Fruit fly (Drosophila melanogaster) whole organism, embryonic: ENCODE measurements around the gene Nost.

Experiments used
- Asciz ChIP-seq: fragments of 200-800 bp; sonication (Bioruptor generic); optimal IDR thresholded peaks from 2 replicates; lab custom pipeline; 2017; ENCODE audit warnings: missing biosample characterization, mild to moderate bottlenecking, missing genetic modification characterization, missing genetic modification reagents
- Blimp-1 ChIP-seq: fragments of 200-800 bp; sonication (Bioruptor generic); optimal IDR thresholded peaks from 3 replicates; lab custom pipeline; 2018; ENCODE audit warnings: missing biosample characterization, missing genetic modification characterization, mild to moderate bottlenecking, moderate library complexity, missing genetic modification reagents
- CG10543 ChIP-seq: fragments of 200-800 bp; sonication (Bioruptor generic); optimal IDR thresholded peaks from 3 replicates; lab custom pipeline; 2017; ENCODE audit warnings: missing biosample characterization, mild to moderate bottlenecking, missing genetic modification characterization, moderate library complexity
- CG10979 ChIP-seq: fragments of 200-800 bp; sonication (Bioruptor generic); optimal IDR thresholded peaks from 2 replicates; lab custom pipeline; 2018; ENCODE audit warnings: missing biosample characterization, mild to moderate bottlenecking, missing genetic modification characterization, moderate library complexity
- CG11093 ChIP-seq: fragments of 200-800 bp; sonication (Bioruptor generic); IDR thresholded peaks from 3 replicates; pipeline ENCODE4 v1.3.6; 2022; ENCODE audit warnings: missing biosample characterization, missing genetic modification characterization
- CG11247 ChIP-seq: fragments of 200-800 bp; sonication (Bioruptor generic); IDR thresholded peaks from 2 replicates; pipeline ENCODE4 v1.3.6; 2022; ENCODE audit warnings: missing biosample characterization, missing genetic modification characterization
- CG11504 ChIP-seq: fragments of 200-800 bp; sonication (Bioruptor generic); optimal IDR thresholded peaks from 3 replicates; lab custom pipeline; 2019; ENCODE audit warnings: missing biosample characterization, mild to moderate bottlenecking, missing genetic modification characterization, moderate library complexity
- CG11696 ChIP-seq: fragments of 200-800 bp; sonication (Bioruptor generic); IDR thresholded peaks from 2 replicates; pipeline ENCODE4 v1.3.6; 2022; ENCODE audit warnings: missing biosample characterization, missing genetic modification characterization
- CG12219 ChIP-seq: fragments of 200-800 bp; sonication (Bioruptor generic); optimal IDR thresholded peaks from 3 replicates; lab custom pipeline; 2018; ENCODE audit warnings: missing biosample characterization, mild to moderate bottlenecking, missing genetic modification characterization
- CG12236 ChIP-seq: fragments of 200-800 bp; sonication (Bioruptor generic); optimal IDR thresholded peaks from 2 replicates; lab custom pipeline; 2016; ENCODE audit warnings: missing biosample characterization, missing genetic modification characterization
- CG12769 ChIP-seq: fragments of 200-800 bp; sonication (Bioruptor generic); optimal IDR thresholded peaks from 2 replicates; lab custom pipeline; 2019; ENCODE audit warnings: missing biosample characterization, mild to moderate bottlenecking, missing genetic modification characterization, moderate library complexity
- CG12942 ChIP-seq: fragments of 200-800 bp; sonication (Bioruptor generic); optimal IDR thresholded peaks from 3 replicates; lab custom pipeline; 2016; ENCODE audit warnings: missing biosample characterization, missing genetic modification characterization
- CG14050 ChIP-seq: fragments of 200-800 bp; sonication (Bioruptor generic); IDR thresholded peaks from 3 replicates; pipeline ENCODE4 v1.3.6; 2022; ENCODE audit warnings: missing biosample characterization, missing genetic modification characterization
- CG14667 ChIP-seq: fragments of 200-800 bp; sonication (Bioruptor generic); IDR thresholded peaks from 2 replicates; pipeline ENCODE4 v1.3.6; 2022; ENCODE audit warnings: missing biosample characterization, missing genetic modification characterization
- CG15479 ChIP-seq: fragments of 200-800 bp; sonication (Bioruptor generic); optimal IDR thresholded peaks from 3 replicates; lab custom pipeline; 2019; ENCODE audit warnings: missing biosample characterization, mild to moderate bottlenecking, missing genetic modification characterization, moderate library complexity
- CG17359 ChIP-seq: fragments of 200-800 bp; sonication (Bioruptor generic); optimal IDR thresholded peaks from 3 replicates; lab custom pipeline; 2018; ENCODE audit warnings: missing biosample characterization, mild to moderate bottlenecking, missing genetic modification characterization, moderate library complexity
- CG17829 ChIP-seq: fragments of 200-800 bp; optimal IDR thresholded peaks from 2 replicates; lab custom pipeline; 2019; ENCODE audit warnings: missing biosample characterization, mild to moderate bottlenecking, missing genetic modification characterization, moderate library complexity
- CG18011 ChIP-seq: fragments of 200-800 bp; sonication (Bioruptor generic); optimal IDR thresholded peaks from 2 replicates; lab custom pipeline; 2017; ENCODE audit warnings: missing biosample characterization, missing genetic modification characterization, mild to moderate bottlenecking, moderate library complexity, missing genotype
- CG30020 ChIP-seq: fragments of 200-800 bp; optimal IDR thresholded peaks from 2 replicates; lab custom pipeline; 2019; ENCODE audit warnings: missing biosample characterization, mild to moderate bottlenecking, missing genetic modification characterization, moderate library complexity
- CG3407 ChIP-seq: fragments of 200-800 bp; sonication (Bioruptor generic); optimal IDR thresholded peaks from 2 replicates; lab custom pipeline; 2018; ENCODE audit warnings: missing biosample characterization, mild to moderate bottlenecking, missing genetic modification characterization
- CG3995 ChIP-seq: fragments of 200-800 bp; sonication (Bioruptor generic); optimal IDR thresholded peaks from 3 replicates; lab custom pipeline; 2016; ENCODE audit warnings: missing biosample characterization, missing genetic modification characterization
- CG4282 ChIP-seq: fragments of 200-800 bp; sonication (Bioruptor generic); optimal IDR thresholded peaks from 2 replicates; lab custom pipeline; 2016; ENCODE audit warnings: missing biosample characterization, missing genetic modification characterization
- CG4424 ChIP-seq: fragments of 200-800 bp; sonication (Bioruptor generic); optimal IDR thresholded peaks from 3 replicates; lab custom pipeline; 2016; ENCODE audit warnings: missing biosample characterization, missing genetic modification characterization
- CG8281 ChIP-seq: fragments of 200-800 bp; sonication (Bioruptor generic); optimal IDR thresholded peaks from 2 replicates; lab custom pipeline; 2018; ENCODE audit warnings: missing biosample characterization, mild to moderate bottlenecking, missing genetic modification characterization, moderate library complexity
- CG8944 ChIP-seq: fragments of 200-800 bp; sonication (Bioruptor generic); optimal IDR thresholded peaks from 3 replicates; lab custom pipeline; 2016; ENCODE audit warnings: missing biosample characterization, missing genetic modification characterization
- ERR ChIP-seq: fragments of 200-800 bp; sonication (Bioruptor generic); optimal IDR thresholded peaks from 2 replicates; lab custom pipeline; 2016; ENCODE audit warnings: missing biosample characterization, missing genetic modification characterization
- GATAe ChIP-seq: fragments of 200-800 bp; sonication (Bioruptor generic); conservative IDR thresholded peaks from 2 replicates; pipeline ENCODE4 v1.3.6; 2022; ENCODE audit warnings: missing biosample characterization, missing genetic modification characterization
- Gug ChIP-seq: fragments of 200-800 bp; sonication (Bioruptor generic); IDR thresholded peaks from 4 replicates; pipeline ENCODE4 v1.3.6; 2022; ENCODE audit warnings: missing biosample characterization, missing genetic modification characterization
- MBD-R2 ChIP-seq: fragments of 200-800 bp; sonication (Bioruptor generic); IDR thresholded peaks from 2 replicates; pipeline ENCODE4 v1.3.6; 2022; ENCODE audit warnings: missing biosample characterization, missing genetic modification characterization
- Optix ChIP-seq: fragments of 200-800 bp; sonication (Bioruptor generic); IDR thresholded peaks from 3 replicates; pipeline ENCODE4 v1.3.6; 2022; ENCODE audit warnings: missing biosample characterization, missing genetic modification characterization
- Rx ChIP-seq: fragments of 200-800 bp; sonication (Bioruptor generic); IDR thresholded peaks from 2 replicates; pipeline ENCODE4 v1.3.6; 2022; ENCODE audit warnings: missing biosample characterization, missing genetic modification characterization
- Six4 ChIP-seq: fragments of 200-800 bp; sonication (Bioruptor generic); optimal IDR thresholded peaks from 2 replicates; lab custom pipeline; 2016; ENCODE audit warnings: missing biosample characterization, missing genetic modification characterization
- Sox102F ChIP-seq: fragments of 200-800 bp; sonication (Bioruptor generic); optimal IDR thresholded peaks from 2 replicates; lab custom pipeline; 2018; ENCODE audit warnings: missing biosample characterization, mild to moderate bottlenecking, missing genetic modification characterization, moderate library complexity
- Ssrp ChIP-seq: fragments of 200-800 bp; sonication (Bioruptor generic); optimal IDR thresholded peaks from 2 replicates; lab custom pipeline; 2018; ENCODE audit warnings: missing biosample characterization, mild to moderate bottlenecking, missing genetic modification characterization, moderate library complexity
- YL-1 ChIP-seq: fragments of 200-800 bp; sonication (Bioruptor generic); optimal IDR thresholded peaks from 3 replicates; lab custom pipeline; 2017; ENCODE audit warnings: missing biosample characterization, mild to moderate bottlenecking, missing genetic modification characterization
- aop ChIP-seq: fragments of 200-800 bp; sonication (Bioruptor generic); IDR thresholded peaks from 2 replicates; pipeline ENCODE4 v1.3.6; 2022; ENCODE audit warnings: missing biosample characterization, missing genetic modification characterization
- disco-r ChIP-seq: fragments of 200-800 bp; sonication (Bioruptor generic); optimal IDR thresholded peaks from 2 replicates; lab custom pipeline; 2016; ENCODE audit warnings: missing biosample characterization, missing genetic modification characterization
- dpn ChIP-seq, 2 experiments: fragments of 200-800 bp; sonication (Bioruptor generic); optimal IDR thresholded peaks; 3 replicates each; lab custom pipeline; 2016; ENCODE audit warnings: missing biosample characterization in 2 of 2, missing genetic modification characterization in 2 of 2
- en ChIP-seq: fragments of 200-800 bp; sonication (Bioruptor generic); optimal IDR thresholded peaks from 2 replicates; lab custom pipeline; 2016; ENCODE audit warnings: missing biosample characterization, missing genetic modification characterization
- ftz-f1 ChIP-seq: fragments of 200-800 bp; sonication (Bioruptor generic); optimal IDR thresholded peaks from 2 replicates; lab custom pipeline; 2016; ENCODE audit warnings: missing biosample characterization, missing genetic modification characterization
- gce ChIP-seq: fragments of 200-800 bp; sonication (Bioruptor generic); IDR thresholded peaks from 3 replicates; pipeline ENCODE4 v1.3.6; 2022; ENCODE audit warnings: missing biosample characterization, missing genetic modification characterization
- gcm ChIP-seq: fragments of 200-800 bp; sonication (Bioruptor generic); optimal IDR thresholded peaks from 2 replicates; lab custom pipeline; 2019; ENCODE audit warnings: missing biosample characterization, mild to moderate bottlenecking, missing genetic modification characterization, moderate library complexity
- grn ChIP-seq: fragments of 200-800 bp; sonication (Bioruptor generic); optimal IDR thresholded peaks from 3 replicates; lab custom pipeline; 2017; ENCODE audit warnings: missing biosample characterization, missing genetic modification characterization
- kay ChIP-seq: fragments of 200-800 bp; sonication (Bioruptor generic); optimal IDR thresholded peaks from 2 replicates; lab custom pipeline; 2016; ENCODE audit warnings: missing biosample characterization, missing genetic modification characterization
- nom ChIP-seq: fragments of 200-800 bp; sonication (Bioruptor generic); optimal IDR thresholded peaks from 2 replicates; lab custom pipeline; 2017; ENCODE audit warnings: missing biosample characterization, missing genetic modification characterization, mild to moderate bottlenecking, moderate library complexity, missing genetic modification reagents
- stc ChIP-seq: fragments of 200-800 bp; sonication (Bioruptor generic); IDR thresholded peaks from 2 replicates; pipeline ENCODE4 v1.3.6; 2022; ENCODE audit warnings: missing biosample characterization, missing genetic modification characterization
- tup ChIP-seq: fragments of 200-800 bp; sonication (Bioruptor generic); optimal IDR thresholded peaks from 2 replicates; lab custom pipeline; 2016; ENCODE audit warnings: missing biosample characterization, mild to moderate bottlenecking, missing genetic modification characterization, moderate library complexity
- twi ChIP-seq: fragments of 200-800 bp; optimal IDR thresholded peaks from 2 replicates; lab custom pipeline; 2019; ENCODE audit warnings: missing biosample characterization, mild to moderate bottlenecking, missing genetic modification characterization, moderate library complexity
- wor ChIP-seq: fragments of 200-800 bp; sonication (Bioruptor generic); IDR thresholded peaks from 2 replicates; pipeline ENCODE4 v1.3.6; 2022; ENCODE audit warnings: missing biosample characterization, missing genetic modification characterization
- zfh2 ChIP-seq: fragments of 200-800 bp; sonication (Bioruptor generic); optimal IDR thresholded peaks from 2 replicates; lab custom pipeline; 2016; ENCODE audit warnings: missing biosample characterization, missing genetic modification characterization

Gene Nost

DNA sequence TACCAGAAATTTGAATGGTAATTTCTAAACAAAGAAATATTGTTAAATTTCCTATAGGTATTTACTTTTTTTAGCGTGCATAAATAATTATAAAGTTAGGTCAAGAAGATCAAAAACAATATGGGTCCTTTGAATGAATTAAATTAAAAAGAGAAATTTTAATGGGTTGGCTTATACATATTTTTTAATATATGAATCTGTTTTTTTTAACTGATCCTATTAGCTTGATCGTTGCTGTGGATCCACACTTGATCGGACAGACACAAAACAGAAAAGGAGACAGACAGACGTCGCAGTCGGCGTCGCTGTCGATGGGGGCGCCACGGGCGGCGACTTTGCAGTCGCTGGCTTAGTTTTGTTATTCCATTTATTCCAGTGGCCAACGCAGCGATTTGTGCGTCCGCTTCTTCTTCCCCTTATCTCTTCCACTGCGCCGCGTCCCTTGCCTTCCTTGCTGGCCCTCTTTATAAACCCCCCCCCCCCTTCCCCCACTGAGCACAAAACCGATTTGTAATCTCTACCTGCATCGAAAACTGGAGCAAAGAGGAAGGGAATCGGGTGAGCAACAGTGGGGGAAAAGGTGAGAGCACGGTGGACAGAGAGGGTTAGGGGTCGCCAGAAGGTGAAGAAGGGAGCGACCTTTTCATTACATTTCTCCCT is 17.9 kb downstream of the Nost start (continued):
- TF ChIP-seq dpn (GFP tag; optimal IDR thresholded peaks at IDR 0.05; lab: Kevin White, UChicago) = peak in 1 of 2 experiments; percentile 50
- no peak for TF ChIP-seq Rx
- TF ChIP-seq tup = no peak
- peak; percentile 84 for TF ChIP-seq Sox102F
- TF ChIP-seq CG8281 = peak; percentile 48
- peak; percentile 35 for TF ChIP-seq CG30020 (tag; lab: Kevin White, UChicago)
- peak; percentile 60 for TF ChIP-seq Asciz
- no peak for TF ChIP-seq CG11247 (GFP tag; lab: Robert Waterston, UW)
- peak; percentile 33 for TF ChIP-seq CG12769
- peak; percentile 71 for TF ChIP-seq nom (GFP tag; lab: Kevin White, UChicago)
- no peak for TF ChIP-seq MBD-R2 (GFP tag; lab: Robert Waterston, UW)
- TF ChIP-seq CG4282 (GFP tag; lab: Kevin White, UChicago) = no peak
- peak; percentile 90 for TF ChIP-seq CG17829
- no peak for TF ChIP-seq CG3995
- TF ChIP-seq Gug (GFP tag; lab: Robert Waterston, UW) = no peak
- no peak for TF ChIP-seq CG18011
- no peak for TF ChIP-seq CG8944 (GFP tag; lab: Kevin White, UChicago)
- TF ChIP-seq kay = no peak
- TF ChIP-seq CG11696 (GFP tag; lab: Robert Waterston, UW) = peak; percentile 94
- TF ChIP-seq Ssrp (tag; lab: Kevin White, UChicago) = peak; percentile 82
- TF ChIP-seq CG14050 = peak; percentile 25; the same call in 1 of the 3 replicates
- TF ChIP-seq ftz-f1 (GFP tag; lab: Kevin White, UChicago) = no peak
- TF ChIP-seq aop (GFP tag; lab: Robert Waterston, UW) = no peak
- peak; percentile 30; the same call in 1 of the 2 replicates for TF ChIP-seq CG14667 (GFP tag; lab: Robert Waterston, UW)
- peak; percentile 88 for TF ChIP-seq CG10979 (tag; lab: Kevin White, UChicago)
- peak; percentile 74 for TF ChIP-seq CG17359
- no peak for TF ChIP-seq GATAe (GFP tag; lab: Robert Waterston, UW)
- no peak for TF ChIP-seq CG10543 (GFP tag; lab: Kevin White, UChicago)
- no peak for TF ChIP-seq Optix (GFP tag; lab: Robert Waterston, UW)
- peak; percentile 67 for TF ChIP-seq CG4424 (GFP tag; lab: Kevin White, UChicago)
- peak; percentile 68 for TF ChIP-seq stc (GFP tag; lab: Robert Waterston, UW)
- TF ChIP-seq disco-r (GFP tag; lab: Kevin White, UChicago) = no peak
- TF ChIP-seq CG12219 = peak; percentile 46
- peak; percentile 44; the same call in 1 of the 3 replicates for TF ChIP-seq CG11093 (GFP tag; lab: Robert Waterston, UW)
- TF ChIP-seq twi (tag; lab: Kevin White, UChicago) = peak; percentile 62
- TF ChIP-seq grn (GFP tag; lab: Kevin White, UChicago) = peak; percentile 87
- no peak for TF ChIP-seq CG12942
- TF ChIP-seq wor = peak; percentile 55
- TF ChIP-seq ERR (GFP tag; lab: Kevin White, UChicago) = no peak
- no peak for TF ChIP-seq gce (GFP tag; lab: Robert Waterston, UW)
- TF ChIP-seq en (GFP tag; lab: Kevin White, UChicago) = no peak
- peak; percentile 72 for TF ChIP-seq Blimp-1
- peak; percentile 34 for TF ChIP-seq Six4 (GFP tag; lab: Kevin White, UChicago)
- TF ChIP-seq zfh2 = no peak
- peak; percentile 86 for TF ChIP-seq gcm
- TF ChIP-seq YL-1 (GFP tag; lab: Kevin White, UChicago) = no peak
- TF ChIP-seq CG3407 (GFP tag; lab: Kevin White, UChicago) = peak; percentile 56
- no peak for TF ChIP-seq CG15479 (GFP tag; lab: Kevin White, UChicago)
- peak; percentile 84 for TF ChIP-seq CG11504
- no peak for TF ChIP-seq CG12236 (GFP tag; lab: Kevin White, UChicago)
